Fruit fly (Drosophila melanogaster): ENCODE measurements around the gene REPTOR.

REPTOR gene

DNA sequence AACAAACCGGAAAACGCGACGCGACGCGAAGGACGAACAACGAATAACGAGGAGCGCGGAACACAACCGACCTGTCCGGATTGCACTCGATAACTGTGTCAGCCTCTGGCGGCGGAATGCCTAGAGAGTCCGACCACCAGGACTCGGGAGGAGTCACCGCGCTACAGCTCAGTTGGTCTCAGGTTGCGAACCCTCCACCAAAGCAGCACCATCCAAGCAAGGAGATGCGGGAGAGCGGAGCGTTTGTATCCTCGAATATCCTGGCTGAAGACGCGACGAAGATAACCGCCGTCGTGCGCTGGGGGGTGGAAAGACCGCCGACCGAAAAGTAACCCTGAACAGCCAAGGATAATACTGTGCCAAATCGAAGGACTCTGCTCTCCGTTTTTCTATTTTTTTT, 5.3 kb downstream of the REPTOR start:
- no peak for TF ChIP-seq luna (GFP tag; optimal IDR thresholded peaks at IDR 0.05)
- peak; percentile 6; the same call in 1 of the 2 replicates for TF ChIP-seq Bgb (GFP tag; IDR thresholded peaks at IDR 0.05; ENCODE audit: partially characterized antibody)
- peak; percentile 9; the same call in 1 of the 2 replicates for TF ChIP-seq chm (GFP tag; IDR thresholded peaks at IDR 0.05)
- TF ChIP-seq CG10209 (GFP tag; optimal IDR thresholded peaks at IDR 0.05) = no peak
- TF ChIP-seq Ets65A (GFP tag) = peak; percentile 51
- TF ChIP-seq esg (GFP tag; conservative IDR thresholded peaks at IDR 0.05) = no peak
- peak; percentile 59; the same call in 2 of the 3 replicates for TF ChIP-seq ci (GFP tag; IDR thresholded peaks at IDR 0.05)
- no peak for TF ChIP-seq Fer1 (GFP tag; optimal IDR thresholded peaks at IDR 0.05)
- peak; percentile 37; the same call in 1 of the 2 replicates for TF ChIP-seq bbx (GFP tag; IDR thresholded peaks at IDR 0.05; ENCODE audit: partially characterized antibody)
- TF ChIP-seq Med (GFP tag) = peak; percentile 52
- peak; percentile 82 for TF ChIP-seq seq (GFP tag; IDR thresholded peaks at IDR 0.05)
- TF ChIP-seq Atf6 (GFP tag; IDR thresholded peaks at IDR 0.05) = 0 out of 2 replicates have a peak, but pooled peaks have one; percentile 17
- no peak for TF ChIP-seq CG34376 (GFP tag; optimal IDR thresholded peaks at IDR 0.05)
- no peak for TF ChIP-seq CG6175 (GFP tag; IDR thresholded peaks at IDR 0.05)
- peak; percentile 24; the same call in 1 of the 2 replicates for TF ChIP-seq amos (GFP tag; IDR thresholded peaks at IDR 0.05; ENCODE audit: partially characterized antibody)
- no peak for TF ChIP-seq pzg (GFP tag; optimal IDR thresholded peaks at IDR 0.05)
- TF ChIP-seq lab (GFP tag; optimal IDR thresholded peaks at IDR 0.05) = peak; percentile 6
- TF ChIP-seq aop (GFP tag; IDR thresholded peaks at IDR 0.05) = no peak
- peak; percentile 0 for TF ChIP-seq CG17359 (tag; optimal IDR thresholded peaks at IDR 0.05)
- peak; percentile 16 for TF ChIP-seq CG10543 (GFP tag; optimal IDR thresholded peaks at IDR 0.05)
- no peak for TF ChIP-seq CG13424 (tag; optimal IDR thresholded peaks at IDR 0.05)
- peak; percentile 51 for TF ChIP-seq sd (tag; optimal IDR thresholded peaks at IDR 0.05)
- peak; percentile 41; the same call in 1 of the 2 replicates for TF ChIP-seq crol (GFP tag; IDR thresholded peaks at IDR 0.05)
- TF ChIP-seq CG10274 (GFP tag; optimal IDR thresholded peaks at IDR 0.05) = no peak
- TF ChIP-seq CTCF (GFP tag; optimal IDR thresholded peaks at IDR 0.05) = no peak
- no peak for TF ChIP-seq fd64A (GFP tag; optimal IDR thresholded peaks at IDR 0.05)
- no peak for TF ChIP-seq Myb (GFP tag; optimal IDR thresholded peaks at IDR 0.05)
- peak; percentile 2 to 20 for TF ChIP-seq Trl (optimal IDR thresholded peaks at IDR 0.05)
- TF ChIP-seq Trl (GFP tag; optimal IDR thresholded peaks at IDR 0.05) = no peak
- 0 out of 2 replicates have a peak, but pooled peaks have one; percentile 26 for TF ChIP-seq onecut (GFP tag; IDR thresholded peaks at IDR 0.05)
- TF ChIP-seq CG13894 (tag; optimal IDR thresholded peaks at IDR 0.05) = peak; percentile 96
- TF ChIP-seq cad (GFP tag; optimal IDR thresholded peaks at IDR 0.05) = no peak
- no peak for TF ChIP-seq ems (GFP tag; optimal IDR thresholded peaks at IDR 0.05)
- TF ChIP-seq CG12071 (GFP tag; optimal IDR thresholded peaks at IDR 0.05) = peak; percentile 14
- peak; percentile 37 for TF ChIP-seq Jarid2 (GFP tag; optimal IDR thresholded peaks at IDR 0.05)
- TF ChIP-seq vvl (GFP tag; IDR thresholded peaks at IDR 0.05) = peak; percentile 26; the same call in 1 of the 2 replicates
- no peak for TF ChIP-seq CG6854 (GFP tag; optimal IDR thresholded peaks at IDR 0.05)
- no peak for TF ChIP-seq MESR4 (GFP tag; optimal IDR thresholded peaks at IDR 0.05)
- no peak for TF ChIP-seq pho (GFP tag; optimal IDR thresholded peaks at IDR 0.05)
- TF ChIP-seq Deaf1 (tag; optimal IDR thresholded peaks at IDR 0.05) = peak; percentile 83
- TF ChIP-seq CG2116 (GFP tag; optimal IDR thresholded peaks at IDR 0.05) = no peak
- peak; percentile 99 for TF ChIP-seq pros (GFP tag; optimal IDR thresholded peaks at IDR 0.05)
- no peak for TF ChIP-seq yki (optimal IDR thresholded peaks at IDR 0.05)
- TF ChIP-seq MTF-1 (GFP tag; optimal IDR thresholded peaks at IDR 0.05; ENCODE audit: borderline replicate concordance) = no peak
- TF ChIP-seq CG30431 (GFP tag; optimal IDR thresholded peaks at IDR 0.05) = no peak
- TF ChIP-seq abd-A (tag; optimal IDR thresholded peaks at IDR 0.05) = peak; percentile 47
- no peak for TF ChIP-seq CG34224 (GFP tag; IDR thresholded peaks at IDR 0.05; ENCODE audit: partially characterized antibody)
- 0 out of 4 replicates have a peak, but pooled peaks have one; percentile 46 for TF ChIP-seq chinmo (GFP tag; IDR thresholded peaks at IDR 0.05; ENCODE audit: partially characterized antibody)
- no peak for TF ChIP-seq CG18599 (GFP tag; optimal IDR thresholded peaks at IDR 0.05)
- peak; percentile 11; the same call in 1 of the 2 replicates for TF ChIP-seq sob (GFP tag; IDR thresholded peaks at IDR 0.05)
- peak; percentile 93 for TF ChIP-seq nerfin-1 (tag; optimal IDR thresholded peaks at IDR 0.05)
